Worm (Caenorhabditis elegans) whole organism, L1 larva: ENCODE data around the gene srw-121.
"Not testable (repeated sequence)": the region's sequence is repeated elsewhere in the genome, so short reads cannot be mapped to it uniquely, and the experiment has no call there.

ENCODE experiments used
- C34B4.2 ChIP-seq: sonication (generic microtip); optimal IDR thresholded peaks from 2 replicates; lab custom pipeline; 2017; ENCODE audit warnings: mild to moderate bottlenecking, missing genetic modification characterization, missing compliant biosample characterization
- F16B12.6 ChIP-seq: fragments of 150-350 bp; optimal IDR thresholded peaks from 2 replicates; lab custom pipeline; 2014; ENCODE audit warnings: missing biosample characterization, missing genetic modification characterization
- ama-1 ChIP-seq: fragments of 150-350 bp; optimal IDR thresholded peaks from 2 replicates; lab custom pipeline; 2014
- ceh-63 ChIP-seq: fragments of 200-800 bp; sonication (Bioruptor generic); optimal IDR thresholded peaks from 2 replicates; lab custom pipeline; 2018; ENCODE audit warnings: mild to moderate bottlenecking, missing genetic modification characterization, missing compliant biosample characterization
- ceh-82 ChIP-seq, 3 experiments: fragments of 150-350 bp in 1 of 3; sonication (generic microtip) in 2 of 3; optimal IDR thresholded peaks; 2 replicates each; lab custom pipeline; 2014 to 2017; ENCODE audit warnings: missing biosample characterization in 3 of 3, missing genetic modification characterization in 3 of 3
- efl-1 ChIP-seq, 4 experiments: fragments of 150-350 bp; optimal IDR thresholded peaks in 3 of 4; peaks in 1 of 4; 1 replicate in 1 of 4; 2 replicates in 3 of 4; lab custom pipeline; 2014; ENCODE audit warnings: missing biosample characterization in 2 of 4, missing genetic modification characterization in 2 of 4, missing genetic modification reagents in 2 of 4
- efl-3 ChIP-seq: fragments of 200-800 bp; sonication (Bioruptor generic); optimal IDR thresholded peaks from 2 replicates; lab custom pipeline; 2018; ENCODE audit warnings: mild to moderate bottlenecking, missing genetic modification characterization, missing compliant biosample characterization
- ets-5 ChIP-seq: fragments of 200-800 bp; sonication (Bioruptor generic); IDR thresholded peaks from 2 replicates; pipeline ENCODE4 v1.3.6; 2022; ENCODE audit warnings: missing genetic modification characterization, missing compliant biosample characterization
- fkh-4 ChIP-seq: sonication (generic microtip); optimal IDR thresholded peaks from 2 replicates; lab custom pipeline; 2016; ENCODE audit warnings: missing compliant biosample characterization, missing genetic modification characterization, borderline replicate concordance
- fkh-8 ChIP-seq: sonication (generic microtip); optimal IDR thresholded peaks from 2 replicates; lab custom pipeline; 2016; ENCODE audit warnings: mild to moderate bottlenecking, missing genetic modification characterization, missing compliant biosample characterization
- hlh-17 ChIP-seq: fragments of 200-800 bp; sonication (Bioruptor generic); optimal IDR thresholded peaks from 2 replicates; lab custom pipeline; 2018; ENCODE audit warnings: missing genetic modification characterization, mild to moderate bottlenecking, missing compliant biosample characterization, moderate library complexity, borderline replicate concordance
- hlh-4 ChIP-seq: sonication (generic microtip); optimal IDR thresholded peaks from 2 replicates; lab custom pipeline; 2016; ENCODE audit warnings: mild to moderate bottlenecking, missing genetic modification characterization, missing compliant biosample characterization
- isw-1 ChIP-seq: fragments of 200-800 bp; sonication (Bioruptor generic); IDR thresholded peaks from 2 replicates; pipeline ENCODE4 v1.3.6; 2022; ENCODE audit warnings: missing genetic modification characterization, missing compliant biosample characterization
- lin-13 ChIP-seq: fragments of 150-350 bp; optimal IDR thresholded peaks from 2 replicates; lab custom pipeline; 2014; ENCODE audit warnings: missing biosample characterization, missing genetic modification reagents, missing genetic modification characterization
- lin-15B ChIP-seq: fragments of 150-350 bp; sonication (generic microtip); optimal IDR thresholded peaks from 3 replicates; lab custom pipeline; 2014; ENCODE audit warnings: missing biosample characterization, missing genetic modification characterization
- lin-35 ChIP-seq, 2 experiments: fragments of 150-350 bp; optimal IDR thresholded peaks; 2 replicates each; lab custom pipeline; 2014; ENCODE audit warnings: missing biosample characterization in 2 of 2, missing genetic modification characterization in 2 of 2, missing genetic modification reagents in 2 of 2
- lin-39 ChIP-seq: fragments of 150-350 bp; optimal IDR thresholded peaks from 2 replicates; lab custom pipeline; 2014; ENCODE audit warnings: missing biosample characterization, missing genetic modification reagents, missing genetic modification characterization
- lir-3 ChIP-seq: sonication (generic microtip); optimal IDR thresholded peaks from 2 replicates; lab custom pipeline; 2016; ENCODE audit warnings: mild to moderate bottlenecking, missing genetic modification characterization, moderate library complexity, missing compliant biosample characterization; ENCODE audit not compliant: poor library complexity
- lsy-2 ChIP-seq, 2 experiments: fragments of 150-350 bp; optimal IDR thresholded peaks; 2 replicates each; lab custom pipeline; 2014; ENCODE audit warnings: missing biosample characterization in 2 of 2, missing genetic modification characterization in 2 of 2
- mep-1 ChIP-seq: fragments of 150-350 bp; optimal IDR thresholded peaks from 2 replicates; lab custom pipeline; 2014; ENCODE audit warnings: missing biosample characterization, missing genetic modification characterization
- nhr-20 ChIP-seq: sonication (generic microtip); optimal IDR thresholded peaks from 2 replicates; lab custom pipeline; 2016; ENCODE audit warnings: mild to moderate bottlenecking, missing genetic modification characterization, missing compliant biosample characterization
- nhr-237 ChIP-seq: fragments of 150-350 bp; optimal IDR thresholded peaks from 2 replicates; lab custom pipeline; 2014; ENCODE audit warnings: missing biosample characterization, missing genetic modification characterization
- pag-3 ChIP-seq: sonication (generic microtip); optimal IDR thresholded peaks from 2 replicates; lab custom pipeline; 2017; ENCODE audit warnings: missing genetic modification characterization, mild to moderate bottlenecking, missing compliant biosample characterization, antibody characterized with exemption, borderline replicate concordance; ENCODE audit not compliant: insufficient read depth
- rnt-1 ChIP-seq: sonication (generic microtip); optimal IDR thresholded peaks from 2 replicates; lab custom pipeline; 2016; ENCODE audit warnings: mild to moderate bottlenecking, missing genetic modification characterization, moderate library complexity, missing compliant biosample characterization
- skn-1 ChIP-seq: fragments of 150-350 bp; optimal IDR thresholded peaks from 2 replicates; lab custom pipeline; 2014; ENCODE audit warnings: missing biosample characterization, missing genetic modification characterization
- snu-23 ChIP-seq: sonication (generic microtip); optimal IDR thresholded peaks from 2 replicates; lab custom pipeline; 2016; ENCODE audit warnings: missing genetic modification characterization, missing compliant biosample characterization
- unc-130 ChIP-seq: fragments of 150-350 bp; optimal IDR thresholded peaks from 2 replicates; lab custom pipeline; 2017; ENCODE audit warnings: missing biosample characterization, missing genetic modification characterization, inconsistent platforms
- unc-62 ChIP-seq: fragments of 150-350 bp; optimal IDR thresholded peaks from 2 replicates; lab custom pipeline; 2014; ENCODE audit warnings: missing biosample characterization, missing genetic modification reagents, missing genetic modification characterization
- ztf-4 ChIP-seq: fragments of 150-350 bp; optimal IDR thresholded peaks from 2 replicates; lab custom pipeline; 2014; ENCODE audit warnings: missing biosample characterization, missing genetic modification characterization

srw-121 gene

DNA sequence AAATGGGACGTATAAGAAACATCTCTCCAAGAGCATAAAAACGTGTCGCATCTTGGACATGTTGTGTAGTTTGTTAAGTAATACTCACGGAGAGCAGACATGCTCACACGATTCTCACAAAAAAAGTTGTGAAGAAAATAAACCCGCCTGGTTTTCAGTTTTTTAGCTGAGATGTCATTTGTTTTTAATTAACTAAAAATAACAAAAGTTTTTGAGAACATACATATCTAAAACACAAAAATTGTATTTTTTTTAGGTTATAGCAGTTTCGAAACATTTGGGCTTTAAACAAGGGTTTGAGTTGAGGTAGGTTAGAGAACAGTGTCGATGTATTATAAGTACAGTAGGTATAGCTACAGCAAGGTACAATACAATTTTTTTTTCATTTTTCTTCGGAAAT lies 26.6 kb downstream of the srw-121 start, which contains the start of gene srh-88:
srh-88 (minus strand) TSS at position 101 of the 400 bp plus-strand sequence.
- no peak for TF ChIP-seq lin-39 (tag; lab: Kevin White, UChicago)
- TF ChIP-seq ets-5 (GFP tag; lab: Robert Waterston, UW) = no peak
- no peak for TF ChIP-seq ceh-82 (tag; optimal IDR thresholded peaks at IDR 0.05; lab: Kevin White, UChicago)
- no peak for TF ChIP-seq nhr-20 (tag; lab: Kevin White, UChicago)
- TF ChIP-seq fkh-8 (tag; lab: Kevin White, UChicago) = no peak
- TF ChIP-seq pag-3 (tag; lab: Kevin White, UChicago) = no peak
- TF ChIP-seq lin-15B = no peak
- no peak for TF ChIP-seq lin-35 (GFP tag; optimal IDR thresholded peaks at IDR 0.05; lab: Kevin White, UChicago)
- no peak for TF ChIP-seq lsy-2 (tag; optimal IDR thresholded peaks at IDR 0.05; lab: Kevin White, UChicago)
- TF ChIP-seq mep-1 (tag; lab: Kevin White, UChicago) = no peak

ce11 chrV:2962960-2963359 lies 28.4 kb downstream of the srw-121 start, which contains the start of gene srw-138:
TSS of gene srw-138 (minus strand) at chrV:2963060.
- TF ChIP-seq lir-3 (tag; lab: Kevin White, UChicago) (no peak), C34B4.2 (no peak), lsy-2 (tag; optimal IDR thresholded peaks at IDR 0.05; lab: Kevin White, UChicago) (no peak), rnt-1 (tag; lab: Kevin White, UChicago) (no peak), nhr-237 (tag; lab: Kevin White, UChicago) (no peak), hlh-4 (tag; lab: Kevin White, UChicago) (no peak), skn-1 (tag; lab: Kevin White, UChicago) (no peak), ama-1 (lab: Kevin White, UChicago) (no peak), fkh-4 (no peak)

DNA sequence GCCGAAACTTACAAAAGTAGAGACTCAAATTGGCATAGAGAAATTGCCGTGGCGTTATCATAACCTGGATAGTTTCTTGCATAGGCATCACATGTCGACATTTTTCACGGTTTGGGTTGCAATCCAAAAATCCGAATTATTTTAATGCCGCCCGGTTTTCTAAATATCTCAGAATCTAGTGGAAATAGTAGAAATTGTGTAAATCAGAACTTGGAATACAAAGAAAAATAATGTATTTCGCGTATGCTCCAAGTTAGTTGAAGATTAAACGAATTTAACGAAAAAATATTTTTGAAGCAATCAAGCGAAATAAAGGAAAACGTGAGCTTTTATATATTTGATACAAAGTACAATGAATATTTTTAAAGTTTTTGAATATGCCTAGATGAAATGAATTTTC lies 30.5 kb downstream of the srw-121 start, which contains the start of gene srw-144:
srw-144 (minus strand) TSS at position 101 of the 400 bp plus-strand sequence.
- TF ChIP-seq efl-1 (optimal IDR thresholded peaks at IDR 0.05; lab: Kevin White, UChicago) (no peak), efl-1 (GFP tag; optimal IDR thresholded peaks at IDR 0.05 in 1 of 2; lab: Kevin White, UChicago) (peak in 1 of 2 experiments; percentile 5), lin-35 (GFP tag; optimal IDR thresholded peaks at IDR 0.05; lab: Kevin White, UChicago) (no peak)

DNA sequence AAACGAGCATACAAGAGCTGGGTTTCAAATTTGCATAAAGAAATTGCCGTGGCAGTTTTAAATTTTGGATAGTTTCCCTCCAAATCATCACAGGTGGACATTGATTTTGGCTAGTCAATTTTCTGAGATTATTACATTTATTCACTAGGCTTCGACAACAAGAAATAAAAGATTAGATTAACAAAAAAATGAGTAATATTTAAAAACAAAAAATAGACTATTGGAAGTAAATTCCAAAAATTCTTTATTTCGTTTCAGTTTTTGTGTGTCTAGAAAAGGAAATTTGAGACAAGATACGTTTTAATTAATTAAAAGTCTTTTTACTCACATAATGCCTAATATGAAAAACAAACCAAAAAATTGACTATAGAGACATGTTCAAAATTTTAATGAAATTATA lies 33.2 kb downstream of the srw-121 start, which contains the start of gene srw-142:
srw-142 (minus strand) TSS at position 101 of the 400 bp plus-strand sequence.
- TF ChIP-seq nhr-237 (tag; lab: Kevin White, UChicago) (no peak), isw-1 (no peak), ama-1 (lab: Kevin White, UChicago) (no peak), F16B12.6 (tag; lab: Kevin White, UChicago) (no peak), hlh-17 (no peak), ztf-4 (tag; lab: Kevin White, UChicago) (no peak), efl-3 (no peak), lin-13 (GFP tag; lab: Kevin White, UChicago) (no peak), unc-62 (GFP tag; lab: Kevin White, UChicago) (no peak)

ce11 chrV:2955342-2955741 lies 36.0 kb downstream of the srw-121 start, which contains the start of gene srh-248:
TSS of gene srh-248 (minus strand) at chrV:2955442.
- TF ChIP-seq rnt-1 (tag; lab: Kevin White, UChicago); unc-130 (tag; lab: Kevin White, UChicago); snu-23 (GFP tag; lab: Kevin White, UChicago): not testable (repeated sequence)

ce11 chrV:2952102-2952501 lies 39.3 kb downstream of the srw-121 start, which contains the start of gene srw-122:
TSS of gene srw-122 (minus strand) at chrV:2952202.
- not testable (repeated sequence) for TF ChIP-seq ceh-63; nhr-237 (tag; lab: Kevin White, UChicago); F16B12.6 (tag; lab: Kevin White, UChicago)
